Worm (Caenorhabditis elegans) whole organism, L4 larva: ENCODE measurements around the gene ergi-3.

Source experiments
- F26F4.8 ChIP-seq: fragments of 200-800 bp; sonication (Bioruptor generic); conservative IDR thresholded peaks from 2 replicates; pipeline ENCODE4 v1.3.6; 2022; ENCODE audit warnings: missing genetic modification characterization, missing compliant biosample characterization
- R02D3.7 ChIP-seq: fragments of 150-350 bp; sonication (generic microtip); optimal IDR thresholded peaks from 3 replicates; lab custom pipeline; 2014; ENCODE audit warnings: missing biosample characterization, missing genetic modification characterization
- aha-1 ChIP-seq: fragments of 150-350 bp; peaks from one replicate; lab custom pipeline; 2014; ENCODE audit warnings: missing biosample characterization, missing genetic modification characterization
- egl-43 ChIP-seq: fragments of 200-800 bp; sonication (Bioruptor generic); IDR thresholded peaks from 2 replicates; pipeline ENCODE4 v1.3.6; 2022; ENCODE audit warnings: missing genetic modification reagents, missing genetic modification characterization, missing compliant biosample characterization
- hlh-30 ChIP-seq: sonication (generic microtip); optimal IDR thresholded peaks from 2 replicates; lab custom pipeline; 2017; ENCODE audit warnings: antibody characterized with exemption, mild to moderate bottlenecking, missing genetic modification characterization, missing compliant biosample characterization; ENCODE audit not compliant: insufficient read depth
- jun-1 ChIP-seq: fragments of 150-350 bp; optimal IDR thresholded peaks from 2 replicates; lab custom pipeline; 2014; ENCODE audit warnings: missing biosample characterization, missing genetic modification reagents, missing genetic modification characterization
- lin-13 ChIP-seq: fragments of 150-350 bp; optimal IDR thresholded peaks from 2 replicates; lab custom pipeline; 2014; ENCODE audit warnings: missing biosample characterization, missing genetic modification reagents, missing genetic modification characterization
- mdl-1 ChIP-seq, 2 experiments: fragments of 150-350 bp in 1 of 2; sonication (generic microtip) in 1 of 2; optimal IDR thresholded peaks; 2 replicates each; lab custom pipeline; 2014 to 2017; ENCODE audit warnings: missing biosample characterization in 2 of 2, missing genetic modification characterization in 2 of 2
- nhr-25 ChIP-seq: sonication (generic microtip); optimal IDR thresholded peaks from 2 replicates; lab custom pipeline; 2017; ENCODE audit warnings: missing genetic modification characterization, mild to moderate bottlenecking, missing compliant biosample characterization, antibody characterized with exemption, moderate library complexity, borderline replicate concordance; ENCODE audit not compliant: insufficient read depth
- nhr-28 ChIP-seq: fragments of 150-350 bp; optimal IDR thresholded peaks from 2 replicates; lab custom pipeline; 2014; ENCODE audit warnings: missing biosample characterization, missing genetic modification characterization
- nhr-77 ChIP-seq: fragments of 150-350 bp; optimal IDR thresholded peaks from 2 replicates; lab custom pipeline; 2014; ENCODE audit warnings: missing biosample characterization, missing genetic modification characterization
- pha-4 ChIP-seq, 2 experiments: fragments of 150-350 bp in 1 of 2; fragments of 200-800 bp in 1 of 2; sonication (Bioruptor generic) in 1 of 2; IDR thresholded peaks in 1 of 2; optimal IDR thresholded peaks in 1 of 2; 2 replicates each; pipeline versions ENCODE4 v1.3.6 to Lab custom; 2014 to 2022; ENCODE audit warnings: missing genetic modification characterization in 2 of 2, missing genetic modification reagents in 2 of 2, missing biosample characterization in 1 of 2, missing compliant biosample characterization in 1 of 2
- snpc-4 ChIP-seq: fragments of 150-350 bp; optimal IDR thresholded peaks from 2 replicates; lab custom pipeline; 2014; ENCODE audit warnings: missing biosample characterization, missing genetic modification characterization
- ztf-11 ChIP-seq: fragments of 150-350 bp; optimal IDR thresholded peaks from 2 replicates; lab custom pipeline; 2014; ENCODE audit warnings: missing biosample characterization, missing genetic modification characterization

ce11 chrX:15576942-15577341 lies 39.6 kb downstream of the ergi-3 start, which contains the start of gene K09A9.6:
- TF ChIP-seq nhr-25 (tag; lab: Kevin White, UChicago) = no peak
- TF ChIP-seq mdl-1 (tag; optimal IDR thresholded peaks at IDR 0.05; lab: Kevin White, UChicago) = no peak
- no peak for TF ChIP-seq egl-43 (GFP tag; lab: Robert Waterston, UW)
- TF ChIP-seq hlh-30 = no peak
- no peak for TF ChIP-seq nhr-77 (tag; lab: Kevin White, UChicago)
- no peak for TF ChIP-seq lin-13 (GFP tag; lab: Kevin White, UChicago)
- no peak for TF ChIP-seq ztf-11 (tag; lab: Kevin White, UChicago)
- TF ChIP-seq pha-4 (GFP tag; IDR thresholded peaks at IDR 0.05; lab: Robert Waterston, UW) = no peak
- no peak for TF ChIP-seq pha-4 (tag; optimal IDR thresholded peaks at IDR 0.05; lab: Kevin White, UChicago)
- TF ChIP-seq nhr-28 = no peak
- no peak for TF ChIP-seq F26F4.8
- no peak for TF ChIP-seq jun-1 (tag; lab: Kevin White, UChicago)
- no peak for TF ChIP-seq aha-1 (tag; lab: Kevin White, UChicago)
- TF ChIP-seq R02D3.7 = no peak
- TF ChIP-seq snpc-4 = no peak
